Fruit fly (Drosophila melanogaster) Kc167 (cell line): ENCODE data around the gene CG8236.

Source experiments
- Myc ChIP-seq: fragments of >200 bp; optimal IDR thresholded peaks from 2 replicates; lab custom pipeline; 2017; ENCODE audit warnings: missing external identifiers
- Sin3A ChIP-seq: fragments of >200 bp; optimal IDR thresholded peaks from 2 replicates; lab custom pipeline; 2018; ENCODE audit warnings: missing external identifiers
- h ChIP-seq: fragments of >200 bp; optimal IDR thresholded peaks from 3 replicates; lab custom pipeline; 2018; ENCODE audit warnings: missing external identifiers
- insv ChIP-seq: fragments of >200 bp; optimal IDR thresholded peaks from 3 replicates; lab custom pipeline; 2018; ENCODE audit warnings: missing external identifiers
- psq ChIP-seq: fragments of >200 bp; optimal IDR thresholded peaks from 2 replicates; lab custom pipeline; 2017; ENCODE audit warnings: missing external identifiers
- ttk ChIP-seq: sonication (Bioruptor generic); optimal IDR thresholded peaks from 2 replicates; lab custom pipeline; 2017; ENCODE audit warnings: missing external identifiers

CG8236 gene

DNA sequence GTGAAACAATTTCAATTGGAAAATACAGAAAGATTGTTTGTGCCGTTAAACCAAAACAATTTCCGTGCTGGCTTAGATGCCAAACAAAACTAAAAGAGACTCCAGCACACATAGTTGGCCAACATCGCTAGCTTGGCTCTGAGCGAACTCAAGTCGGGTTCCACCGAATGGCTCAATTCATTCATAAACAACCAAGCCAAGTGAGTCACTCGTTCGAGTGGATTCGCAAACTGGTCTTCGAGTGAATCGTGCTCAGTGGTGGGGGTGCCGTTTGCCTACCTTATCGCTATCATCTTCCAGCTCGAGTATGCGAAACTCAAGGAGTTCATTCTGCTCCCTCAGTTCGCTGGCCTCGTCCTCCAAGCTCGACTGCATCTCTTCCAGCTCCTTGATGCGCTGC lies 16.3 kb downstream of the CG8236 start:
- TF ChIP-seq psq (lab: Kevin White, UChicago) (no peak), Myc (lab: Kevin White, UChicago) (no peak), Sin3A (no peak), ttk (lab: Kevin White, UChicago) (no peak)

DNA sequence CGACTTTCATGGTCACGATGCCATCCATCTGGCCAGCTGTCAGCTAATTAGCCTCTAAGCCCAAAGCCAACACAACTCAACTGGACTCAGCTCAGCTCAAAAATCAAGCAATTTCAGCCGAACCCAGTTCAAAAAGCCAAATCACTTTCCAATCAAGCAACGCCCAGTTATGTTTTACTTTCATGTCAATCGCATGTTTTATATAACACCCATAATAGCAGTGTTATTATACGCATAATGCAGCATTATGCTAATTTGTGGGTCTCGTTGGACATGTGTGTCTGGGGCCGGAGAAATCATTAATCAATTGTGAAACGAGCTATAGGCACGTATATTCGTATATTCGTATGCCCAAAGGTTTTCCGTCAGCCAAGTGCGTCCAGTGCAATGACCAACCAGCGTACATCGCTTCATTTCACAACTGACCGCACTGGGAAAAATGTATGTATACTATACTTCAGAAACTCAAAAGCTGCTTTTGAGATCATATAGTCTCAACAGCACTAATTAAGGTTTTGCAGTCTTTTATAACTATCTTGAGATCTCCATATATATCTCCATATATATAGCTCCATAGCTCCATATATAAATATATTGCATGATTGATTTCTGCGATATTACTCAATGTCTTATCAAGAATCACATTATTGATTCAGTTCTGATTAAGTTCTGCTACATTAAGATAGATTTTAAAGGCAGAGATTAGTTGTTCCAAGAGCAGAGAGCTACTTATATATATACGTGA lies 18.5 kb downstream of the CG8236 start:
- no peak for TF ChIP-seq psq (lab: Kevin White, UChicago)
- TF ChIP-seq ttk (lab: Kevin White, UChicago) = no peak
- no peak for TF ChIP-seq Sin3A
- TF ChIP-seq h (lab: Kevin White, UChicago) = no peak
- no peak for TF ChIP-seq Myc (lab: Kevin White, UChicago)
- no peak for TF ChIP-seq insv

DNA sequence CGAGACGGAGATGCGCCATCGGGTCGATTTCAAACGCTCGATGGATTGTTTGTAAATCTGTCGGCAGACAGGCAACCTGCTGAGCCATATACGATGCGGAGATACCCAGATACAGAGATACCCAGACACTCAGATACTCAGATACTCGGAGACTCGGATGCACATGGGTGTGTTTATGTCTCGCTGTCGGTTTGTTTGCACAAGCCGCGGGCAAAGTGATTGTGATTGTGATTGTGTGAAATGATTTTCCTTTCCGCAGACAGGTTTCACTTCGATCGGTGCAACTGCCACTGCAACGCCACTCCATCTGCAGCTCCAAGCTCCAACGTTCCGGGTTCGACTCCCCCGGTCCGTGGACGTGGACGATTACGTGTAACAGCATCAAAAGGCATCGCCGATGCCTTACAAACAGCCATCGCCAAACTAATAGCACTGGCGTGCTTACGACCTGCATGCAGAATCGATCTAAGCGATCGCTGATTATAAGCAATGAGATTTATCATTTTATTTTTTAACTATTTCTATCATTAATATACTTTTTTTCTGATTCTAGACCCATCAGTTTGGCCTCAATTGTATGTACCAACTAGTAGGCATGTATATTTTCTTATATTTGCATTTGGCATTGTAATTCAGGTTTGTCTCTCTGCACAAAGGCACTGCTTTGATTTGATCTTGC lies 19.7 kb downstream of the CG8236 start:
- TF ChIP-seq h (lab: Kevin White, UChicago) (no peak), ttk (lab: Kevin White, UChicago) (no peak), insv (no peak), Sin3A (no peak), Myc (lab: Kevin White, UChicago) (no peak), psq (lab: Kevin White, UChicago) (no peak)

DNA sequence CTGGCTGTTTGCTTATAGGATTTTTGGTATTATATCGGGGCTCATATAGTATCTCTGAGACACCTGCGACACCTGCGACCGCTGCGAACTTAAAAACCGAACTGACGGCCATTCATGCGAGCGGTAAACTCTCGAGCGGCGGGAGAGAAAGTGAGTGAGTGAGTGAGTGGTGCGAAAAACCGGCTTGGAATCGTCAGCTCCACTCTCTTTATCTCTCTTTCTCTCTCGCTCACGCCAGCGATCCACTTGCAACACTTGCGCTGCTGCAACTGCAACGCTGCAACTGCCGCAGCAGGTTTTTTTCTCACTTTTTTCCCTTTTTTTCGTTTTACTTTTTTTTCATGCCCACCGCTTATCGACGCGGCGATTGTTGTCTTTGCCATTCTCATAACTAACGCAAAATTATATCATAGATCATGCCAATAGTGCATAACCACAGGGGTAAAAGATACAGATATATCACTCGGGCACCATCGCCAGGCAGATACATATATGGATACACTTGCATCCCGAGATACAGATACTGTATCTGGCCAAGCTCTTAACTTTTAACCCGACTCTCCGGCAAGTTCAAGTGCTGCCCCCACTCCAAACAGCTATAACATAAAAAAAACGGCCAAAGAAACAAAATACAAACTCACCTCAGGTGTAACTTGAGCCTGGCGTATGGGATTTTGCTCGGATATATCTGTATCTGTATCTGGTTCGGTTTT lies 23.4 kb downstream of the CG8236 start:
- no peak for TF ChIP-seq psq (lab: Kevin White, UChicago)
- TF ChIP-seq ttk (lab: Kevin White, UChicago) = no peak
- TF ChIP-seq Myc (lab: Kevin White, UChicago) = no peak

DNA sequence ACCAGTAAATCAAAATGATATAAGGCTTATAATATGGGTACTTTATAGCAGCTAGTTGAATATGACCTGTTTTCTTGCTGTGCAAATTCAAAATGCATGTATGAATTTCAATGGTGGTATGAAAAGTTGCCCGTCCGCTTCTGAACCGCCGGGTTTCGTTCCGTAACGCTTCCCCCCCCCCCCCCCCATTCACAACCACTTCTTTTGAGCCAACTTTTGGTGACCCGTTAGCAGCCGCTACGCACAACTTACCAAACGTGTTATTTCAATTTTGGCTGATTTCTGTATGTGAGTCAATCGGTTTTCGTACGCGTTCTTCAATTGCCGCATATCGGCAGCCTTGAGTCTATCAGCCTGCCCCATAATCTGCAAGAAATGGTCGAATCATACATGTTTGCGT lies 24.5 kb downstream of the CG8236 start:
- TF ChIP-seq psq (lab: Kevin White, UChicago) (no peak), ttk (lab: Kevin White, UChicago) (no peak), Sin3A (no peak), Myc (lab: Kevin White, UChicago) (no peak), insv (no peak), h (lab: Kevin White, UChicago) (no peak)

DNA sequence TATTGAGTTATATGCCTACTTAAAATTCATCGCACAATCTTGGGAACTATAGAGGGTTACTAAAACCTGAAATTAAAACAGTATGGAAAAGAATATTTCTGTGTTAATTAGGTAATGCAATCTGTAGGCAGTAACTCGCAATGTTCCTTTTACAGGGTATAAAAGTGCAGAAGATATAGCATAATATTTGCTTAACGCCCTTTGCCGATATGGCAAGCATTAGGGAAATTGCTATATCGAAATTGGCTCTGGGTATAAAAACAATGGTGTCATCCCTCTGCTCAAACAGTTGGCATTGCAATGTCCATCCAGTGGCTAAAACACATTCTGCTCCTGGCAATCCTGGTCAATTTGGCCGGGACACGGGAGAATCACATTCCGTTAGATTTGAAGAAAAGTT lies 25.2 kb downstream of the CG8236 start, which contains the start of gene Ir85a:
Gene Ir85a (plus strand): TSS at position 301 of the 400 bp plus-strand sequence.
- TF ChIP-seq Myc (lab: Kevin White, UChicago) (no peak), h (lab: Kevin White, UChicago) (no peak), psq (lab: Kevin White, UChicago) (no peak), insv (no peak), ttk (lab: Kevin White, UChicago) (no peak), Sin3A (no peak)

DNA sequence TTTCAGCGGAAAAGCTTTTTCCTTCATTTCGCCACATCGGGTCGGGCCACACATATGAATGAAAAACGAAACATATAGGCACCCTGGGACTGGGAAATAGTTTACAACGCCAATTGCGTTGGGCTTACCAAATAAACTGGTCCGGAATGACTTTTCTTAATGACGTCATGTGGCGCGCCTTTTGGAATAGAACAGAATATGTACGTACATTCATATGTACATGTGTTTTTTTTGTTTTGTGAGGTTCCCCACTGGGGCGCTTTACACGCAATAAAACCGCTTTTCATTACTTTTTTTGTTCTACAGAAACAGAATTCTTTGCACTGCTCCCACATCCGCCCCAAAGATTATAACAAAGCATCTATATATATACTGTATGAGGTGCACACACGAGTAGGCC lies 29.1 kb downstream of the CG8236 start:
- TF ChIP-seq Myc (lab: Kevin White, UChicago) (no peak), psq (lab: Kevin White, UChicago) (no peak), ttk (lab: Kevin White, UChicago) (no peak), h (lab: Kevin White, UChicago) (no peak), insv (no peak), Sin3A (no peak)

DNA sequence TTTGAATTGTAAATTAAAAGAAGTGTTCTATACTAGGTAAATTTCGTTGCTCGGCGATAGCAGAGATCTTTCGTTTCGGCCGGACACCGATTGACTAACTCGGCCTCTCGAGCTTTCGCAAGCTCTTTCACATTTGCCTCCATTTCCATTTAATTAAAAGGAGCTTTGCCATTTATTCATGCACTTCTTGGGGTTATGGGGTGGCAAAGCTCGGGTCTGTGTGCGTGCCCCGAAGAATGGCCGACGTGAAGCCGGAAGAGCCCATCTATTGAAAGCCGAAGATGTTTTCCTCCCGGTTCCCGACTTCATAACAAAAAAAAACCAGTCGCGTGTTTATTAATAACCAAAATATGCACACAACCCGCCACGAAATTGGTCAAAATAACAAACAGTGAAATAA lies 30.7 kb downstream of the CG8236 start:
- no peak for TF ChIP-seq Myc (lab: Kevin White, UChicago)
- no peak for TF ChIP-seq h (lab: Kevin White, UChicago)
- TF ChIP-seq Sin3A = no peak
- no peak for TF ChIP-seq ttk (lab: Kevin White, UChicago)
- no peak for TF ChIP-seq psq (lab: Kevin White, UChicago)
- no peak for TF ChIP-seq insv

DNA sequence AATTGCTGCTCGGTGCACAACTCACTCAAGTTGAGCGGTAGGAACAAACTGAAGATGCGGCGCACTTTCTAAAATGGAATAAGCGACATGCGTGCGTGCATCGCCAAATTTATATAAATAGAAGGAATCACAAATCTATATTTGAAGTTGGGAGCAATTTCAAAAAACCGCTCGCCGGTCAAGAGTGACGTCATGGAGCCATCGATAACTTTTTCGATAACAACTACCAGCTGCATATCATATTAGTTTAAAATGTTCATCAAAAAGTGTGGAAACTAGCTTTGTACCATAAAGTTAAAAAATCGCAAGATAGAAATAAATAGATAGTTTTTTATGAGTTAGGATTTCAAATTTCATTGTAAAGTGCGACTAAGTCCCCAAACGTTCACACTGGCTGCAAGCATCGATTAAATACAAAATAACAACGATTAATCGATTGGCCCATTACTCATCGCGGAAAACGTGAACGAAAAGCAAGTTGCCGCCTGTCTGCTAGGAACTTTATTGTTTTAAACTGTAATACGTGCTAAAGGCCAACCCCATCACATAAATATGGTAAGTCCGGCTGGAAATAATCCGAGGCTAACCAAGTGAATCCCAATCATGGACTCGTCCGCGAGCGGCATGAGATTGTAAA lies 32.0 kb downstream of the CG8236 start, which contains the start of the genes Pif1A, Pif1B and CCT7:
Gene Pif1A (minus strand): TSS at position 51 of the 637 bp plus-strand sequence.
Gene Pif1B (minus strand): TSS at position 51 of the 637 bp plus-strand sequence.
Gene CCT7 (plus strand): TSS at position 439 of the 637 bp plus-strand sequence.
- TF ChIP-seq insv (no peak), psq (lab: Kevin White, UChicago) (no peak), Myc (lab: Kevin White, UChicago) (no peak), ttk (lab: Kevin White, UChicago) (no peak), h (lab: Kevin White, UChicago) (no peak), Sin3A (no peak)

DNA sequence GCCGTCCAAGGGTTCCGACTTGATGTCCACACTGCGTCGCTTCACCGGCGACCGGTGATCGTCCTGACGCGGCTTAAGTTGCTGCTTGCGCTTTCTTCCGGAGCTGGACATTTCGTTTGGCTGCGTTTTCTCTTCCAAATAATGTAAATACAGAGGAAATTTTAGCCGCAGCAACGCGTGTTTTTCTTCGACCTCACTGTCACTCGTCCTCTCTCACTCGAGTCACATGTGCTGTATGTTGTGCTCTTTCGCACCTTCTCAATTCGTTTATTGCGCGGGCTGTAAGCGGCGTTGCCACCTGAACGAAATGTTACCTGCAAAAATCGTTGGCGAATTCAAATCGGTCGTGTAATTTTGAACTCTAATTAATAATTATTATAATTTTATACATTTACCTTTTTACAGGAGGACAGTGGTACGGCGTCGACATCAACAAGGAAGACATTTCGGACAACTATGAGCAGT lies 36.2 kb downstream of the CG8236 start, which contains the start of gene CG9839:
Gene CG9839 (minus strand): TSS at position 415 of the 465 bp plus-strand sequence.
- TF ChIP-seq insv (no peak), Myc (lab: Kevin White, UChicago) (no peak), Sin3A (no peak), h (lab: Kevin White, UChicago) (no peak), ttk (lab: Kevin White, UChicago) (no peak)

DNA sequence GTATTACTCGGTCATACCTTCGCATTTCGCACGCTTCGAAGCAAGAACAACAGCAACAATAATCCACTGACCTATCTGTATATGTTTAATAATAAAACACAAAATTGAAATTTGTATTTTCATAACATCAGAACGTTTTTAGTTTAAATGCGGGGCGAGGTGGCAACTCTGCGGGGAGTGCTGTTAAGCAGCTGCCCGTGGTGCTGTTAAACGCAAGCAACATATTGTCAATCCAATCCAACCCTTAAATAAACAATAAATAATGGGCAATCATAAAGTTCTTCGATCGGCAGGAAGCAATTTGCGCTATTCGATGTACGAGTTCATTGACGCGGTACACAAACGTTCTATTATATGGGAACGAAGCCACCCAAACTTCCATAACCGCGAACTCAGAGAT lies 36.9 kb downstream of the CG8236 start, which contains the start of gene hng2:
Gene hng2 (plus strand): TSS at position 219 of the 400 bp plus-strand sequence.
- TF ChIP-seq psq (lab: Kevin White, UChicago) (no peak), insv (no peak), Sin3A (no peak), h (lab: Kevin White, UChicago) (no peak), ttk (lab: Kevin White, UChicago) (no peak), Myc (lab: Kevin White, UChicago) (no peak)
